Worm (Caenorhabditis elegans) whole organism, L2 larva: ENCODE data around the gene F38B7.3.
A peak's percentile ranks its signal among the peaks of the same experiment; 100 is the strongest.

Experiments
- C34F6.9 ChIP-seq: fragments of 150-350 bp; optimal IDR thresholded peaks from 2 replicates; lab custom pipeline; 2014; ENCODE audit warnings: missing biosample characterization, missing genetic modification characterization
- F13H6.1 ChIP-seq: sonication (generic microtip); optimal IDR thresholded peaks from 2 replicates; lab custom pipeline; 2016; ENCODE audit warnings: missing genetic modification characterization, missing compliant biosample characterization
- R02D3.7 ChIP-seq: fragments of 150-350 bp; optimal IDR thresholded peaks from 2 replicates; lab custom pipeline; 2014; ENCODE audit warnings: missing biosample characterization, missing genetic modification characterization
- ZK546.5 ChIP-seq: sonication (generic microtip); optimal IDR thresholded peaks from 2 replicates; lab custom pipeline; 2017; ENCODE audit warnings: missing biosample characterization, missing genetic modification characterization
- alr-1 ChIP-seq: fragments of 150-350 bp; optimal IDR thresholded peaks from 2 replicates; lab custom pipeline; 2014; ENCODE audit warnings: missing biosample characterization, missing genetic modification characterization
- ama-1 ChIP-seq: fragments of 150-350 bp; optimal IDR thresholded peaks from 2 replicates; lab custom pipeline; 2018; ENCODE audit warnings: inconsistent platforms
- blmp-1 ChIP-seq: sonication (generic microtip); optimal IDR thresholded peaks from 2 replicates; lab custom pipeline; 2017; ENCODE audit warnings: missing genetic modification characterization, mild to moderate bottlenecking, missing compliant biosample characterization, antibody characterized with exemption, moderate library complexity; ENCODE audit not compliant: insufficient read depth
- ceh-16 ChIP-seq: fragments of 150-350 bp; optimal IDR thresholded peaks from 2 replicates; lab custom pipeline; 2014; ENCODE audit warnings: missing biosample characterization, missing genetic modification characterization
- ceh-82 ChIP-seq: fragments of 150-350 bp; optimal IDR thresholded peaks from 2 replicates; lab custom pipeline; 2014; ENCODE audit warnings: missing biosample characterization, missing genetic modification characterization
- crh-2 ChIP-seq: sonication (generic microtip); optimal IDR thresholded peaks from 2 replicates; lab custom pipeline; 2017; ENCODE audit warnings: missing biosample characterization, missing genetic modification characterization
- egl-27 ChIP-seq: sonication (generic microtip); optimal IDR thresholded peaks from 3 replicates; lab custom pipeline; 2017; ENCODE audit warnings: missing biosample characterization, missing genetic modification reagents, missing genetic modification characterization
- elt-1 ChIP-seq: fragments of 150-350 bp; optimal IDR thresholded peaks from 2 replicates; lab custom pipeline; 2014; ENCODE audit warnings: missing biosample characterization, missing genetic modification characterization
- fos-1 ChIP-seq: fragments of 150-350 bp; optimal IDR thresholded peaks from 2 replicates; lab custom pipeline; 2014; ENCODE audit warnings: missing biosample characterization, missing genetic modification characterization
- gmeb-1 ChIP-seq: fragments of 150-350 bp; optimal IDR thresholded peaks from 2 replicates; lab custom pipeline; 2014; ENCODE audit warnings: missing biosample characterization, missing genetic modification characterization
- lin-11 ChIP-seq: fragments of 150-350 bp; sonication (generic microtip); optimal IDR thresholded peaks from 2 replicates; lab custom pipeline; 2014; ENCODE audit warnings: missing biosample characterization, missing genetic modification characterization, inconsistent platforms, mixed read lengths
- lin-13 ChIP-seq: fragments of 150-350 bp; optimal IDR thresholded peaks from 2 replicates; lab custom pipeline; 2014; ENCODE audit warnings: missing biosample characterization, missing genetic modification reagents, missing genetic modification characterization
- lin-39 ChIP-seq: fragments of 150-350 bp; optimal IDR thresholded peaks from 2 replicates; lab custom pipeline; 2014; ENCODE audit warnings: missing biosample characterization, missing genetic modification reagents, missing genetic modification characterization
- lsy-2 ChIP-seq, 2 experiments: fragments of 150-350 bp in 1 of 2; sonication (generic microtip) in 1 of 2; optimal IDR thresholded peaks; 2 replicates each; lab custom pipeline; 2014 to 2017; ENCODE audit warnings: missing biosample characterization in 2 of 2, missing genetic modification characterization in 2 of 2
- mab-5 ChIP-seq: fragments of 150-350 bp; optimal IDR thresholded peaks from 2 replicates; lab custom pipeline; 2014; ENCODE audit warnings: missing biosample characterization, missing genetic modification characterization
- mbf-1 ChIP-seq: sonication (generic microtip); optimal IDR thresholded peaks from 2 replicates; lab custom pipeline; 2017; ENCODE audit warnings: missing biosample characterization, missing genetic modification characterization
- mdl-1 ChIP-seq, 2 experiments: fragments of 150-350 bp in 1 of 2; sonication (generic microtip) in 1 of 2; optimal IDR thresholded peaks; 2 replicates each; lab custom pipeline; 2017; ENCODE audit warnings: missing biosample characterization in 2 of 2, missing genetic modification characterization in 2 of 2
- nhr-10 ChIP-seq: sonication (generic microtip); optimal IDR thresholded peaks from 2 replicates; lab custom pipeline; 2017; ENCODE audit warnings: missing biosample characterization, missing genetic modification characterization
- nhr-12 ChIP-seq: fragments of 150-350 bp; optimal IDR thresholded peaks from 2 replicates; lab custom pipeline; 2014; ENCODE audit warnings: missing biosample characterization, missing genetic modification characterization
- nhr-129 ChIP-seq: fragments of 150-350 bp; optimal IDR thresholded peaks from 2 replicates; lab custom pipeline; 2014; ENCODE audit warnings: missing biosample characterization, missing genetic modification characterization
- nhr-21 ChIP-seq: fragments of 150-350 bp; optimal IDR thresholded peaks from 2 replicates; lab custom pipeline; 2014; ENCODE audit warnings: missing biosample characterization, missing genetic modification characterization
- nhr-237 ChIP-seq: fragments of 150-350 bp; optimal IDR thresholded peaks from 2 replicates; lab custom pipeline; 2014; ENCODE audit warnings: missing biosample characterization, missing genetic modification characterization
- nhr-25 ChIP-seq: fragments of 150-350 bp; sonication (generic microtip); optimal IDR thresholded peaks from 3 replicates; lab custom pipeline; 2014; ENCODE audit warnings: missing biosample characterization, missing genetic modification characterization
- nhr-6 ChIP-seq: fragments of 150-350 bp; optimal IDR thresholded peaks from 2 replicates; lab custom pipeline; 2014; ENCODE audit warnings: missing biosample characterization, missing genetic modification characterization
- nhr-77 ChIP-seq: fragments of 150-350 bp; optimal IDR thresholded peaks from 2 replicates; lab custom pipeline; 2014; ENCODE audit warnings: missing biosample characterization, missing genetic modification characterization
- sma-3 ChIP-seq: sonication (generic microtip); optimal IDR thresholded peaks from 2 replicates; lab custom pipeline; 2016; ENCODE audit warnings: missing genetic modification reagents, missing genetic modification characterization, missing compliant biosample characterization
- sma-9 ChIP-seq, 2 experiments: fragments of 150-350 bp in 1 of 2; sonication (generic microtip) in 1 of 2; optimal IDR thresholded peaks; 2 replicates each; lab custom pipeline; 2014 to 2016; ENCODE audit warnings: missing genetic modification characterization in 2 of 2, mild to moderate bottlenecking in 1 of 2, missing biosample characterization in 1 of 2, missing compliant biosample characterization in 1 of 2, missing genetic modification reagents in 1 of 2, moderate library complexity in 1 of 2
- snpc-4 ChIP-seq: fragments of 150-350 bp; optimal IDR thresholded peaks from 2 replicates; lab custom pipeline; 2014; ENCODE audit warnings: missing biosample characterization, missing genetic modification characterization
- unc-39 ChIP-seq: fragments of 150-350 bp; optimal IDR thresholded peaks from 2 replicates; lab custom pipeline; 2014; ENCODE audit warnings: missing biosample characterization, missing genetic modification characterization
- unc-55 ChIP-seq: fragments of 150-350 bp; sonication (generic microtip); optimal IDR thresholded peaks from 3 replicates; lab custom pipeline; 2014; ENCODE audit warnings: missing biosample characterization, missing genetic modification reagents, missing genetic modification characterization
- unc-62 ChIP-seq: fragments of 150-350 bp; optimal IDR thresholded peaks from 2 replicates; lab custom pipeline; 2014; ENCODE audit warnings: missing biosample characterization, missing genetic modification reagents, missing genetic modification characterization
- ztf-1 ChIP-seq: fragments of 200-800 bp; sonication (Bioruptor generic); conservative IDR thresholded peaks from 2 replicates; pipeline ENCODE4 v1.3.6; 2022; ENCODE audit warnings: missing genetic modification characterization, missing compliant biosample characterization
- ztf-11 ChIP-seq: sonication (generic microtip); optimal IDR thresholded peaks from 2 replicates; lab custom pipeline; 2017; ENCODE audit warnings: missing biosample characterization, missing genetic modification characterization
- ztf-4 ChIP-seq: fragments of 150-350 bp; optimal IDR thresholded peaks from 2 replicates; lab custom pipeline; 2014; ENCODE audit warnings: missing biosample characterization, missing genetic modification characterization

Gene F38B7.3

DNA sequence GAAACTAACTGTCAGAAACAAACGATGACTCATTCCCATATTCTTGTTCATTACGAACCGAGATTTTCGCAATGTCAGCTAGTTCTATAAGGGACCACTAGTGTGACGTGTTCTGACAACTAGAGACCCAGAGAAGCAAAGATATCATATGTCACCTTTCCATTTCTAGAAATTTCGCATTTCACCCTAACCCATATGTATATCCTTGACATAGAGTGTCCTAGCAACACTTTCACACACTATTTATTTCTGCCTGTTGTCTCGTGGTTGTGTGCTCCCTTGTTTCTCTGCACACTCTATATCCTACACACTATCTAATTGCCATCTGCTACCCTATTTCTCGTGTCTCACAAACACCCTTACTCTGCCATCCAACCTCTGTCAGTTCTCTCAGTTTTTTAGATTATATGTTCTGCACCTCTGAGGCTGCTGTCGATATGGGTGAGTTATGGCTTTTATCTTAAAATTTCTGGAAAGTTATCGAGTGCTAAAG is at the start of gene F38B7.3, which contains the start of gene F38B7.17:
Gene F38B7.3, plus strand, starts transcription at position 194 of the 493 bp plus-strand sequence.
Gene F38B7.17, minus strand, starts transcription at position 51 of the 493 bp plus-strand sequence.
- TF ChIP-seq elt-1 (tag; lab: Kevin White, UChicago) = no peak
- TF ChIP-seq gmeb-1 (tag; lab: Kevin White, UChicago) = no peak
- no peak for TF ChIP-seq mbf-1 (tag; lab: Kevin White, UChicago)
- TF ChIP-seq nhr-10 (tag; lab: Kevin White, UChicago) = no peak
- TF ChIP-seq mdl-1 (tag; optimal IDR thresholded peaks at IDR 0.05; lab: Kevin White, UChicago) = peak; percentile 69 to 81
- peak; percentile 77 for TF ChIP-seq blmp-1 (tag; lab: Kevin White, UChicago)
- TF ChIP-seq lin-13 = peak; percentile 38
- no peak for TF ChIP-seq ztf-1 (GFP tag; lab: Robert Waterston, UW)
- peak; percentile 50 for TF ChIP-seq nhr-6
- peak; percentile 64 for TF ChIP-seq nhr-21 (tag; lab: Kevin White, UChicago)
- TF ChIP-seq C34F6.9 (tag; lab: Kevin White, UChicago) = peak; percentile 89
- peak; percentile 78 for TF ChIP-seq nhr-25 (tag; lab: Kevin White, UChicago)
- peak; percentile 79 for TF ChIP-seq ama-1 (lab: Kevin White, UChicago)
- TF ChIP-seq mab-5 (tag; lab: Kevin White, UChicago) = no peak
- TF ChIP-seq sma-3 = no peak
- TF ChIP-seq ztf-4 (tag; lab: Kevin White, UChicago) = peak; percentile 37
- TF ChIP-seq fos-1 (tag; lab: Kevin White, UChicago) = peak; percentile 56
- peak; percentile 69 for TF ChIP-seq crh-2 (tag; lab: Kevin White, UChicago)
- TF ChIP-seq nhr-129 (tag; lab: Kevin White, UChicago) = peak; percentile 85
- TF ChIP-seq unc-55 (GFP tag; lab: Kevin White, UChicago) = peak; percentile 44
- TF ChIP-seq sma-9 (GFP tag; optimal IDR thresholded peaks at IDR 0.05; lab: Kevin White, UChicago) = peak; percentile 70
- no peak for TF ChIP-seq sma-9 (tag; optimal IDR thresholded peaks at IDR 0.05; lab: Kevin White, UChicago)
- TF ChIP-seq F13H6.1 (tag; lab: Kevin White, UChicago) = peak; percentile 64
- TF ChIP-seq lsy-2 (tag; optimal IDR thresholded peaks at IDR 0.05; lab: Kevin White, UChicago) = peak in 1 of 2 experiments; percentile 70

DNA sequence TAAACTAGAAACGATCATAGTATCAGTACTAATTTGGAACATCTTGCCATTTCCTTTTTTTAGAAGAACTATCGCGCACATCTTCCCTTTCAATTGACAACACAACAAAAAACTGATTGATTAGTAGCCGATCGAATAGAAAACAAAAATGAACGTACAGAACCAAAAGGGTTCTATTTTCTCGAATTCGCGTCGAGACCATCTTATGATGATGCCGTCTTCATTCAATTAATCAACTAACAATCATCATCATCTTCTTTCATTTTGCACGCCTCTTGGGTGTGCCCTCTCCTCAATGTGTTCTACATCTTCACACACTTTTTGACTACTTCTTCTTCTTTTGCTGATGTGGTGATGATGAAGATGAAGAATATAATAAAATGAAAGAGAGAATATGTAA is 49.1 kb upstream of the F38B7.3 start:
- TF ChIP-seq F13H6.1 (tag; lab: Kevin White, UChicago) = no peak
- no peak for TF ChIP-seq gmeb-1 (tag; lab: Kevin White, UChicago)
- no peak for TF ChIP-seq lin-13
- no peak for TF ChIP-seq nhr-6
- TF ChIP-seq nhr-77 (tag; lab: Kevin White, UChicago) = no peak
- TF ChIP-seq nhr-129 (tag; lab: Kevin White, UChicago) = no peak
- TF ChIP-seq sma-3 = peak; percentile 30
- TF ChIP-seq sma-9 (GFP tag; optimal IDR thresholded peaks at IDR 0.05; lab: Kevin White, UChicago) = peak; percentile 14
- TF ChIP-seq sma-9 (tag; optimal IDR thresholded peaks at IDR 0.05; lab: Kevin White, UChicago) = no peak
- TF ChIP-seq mab-5 (tag; lab: Kevin White, UChicago) = no peak
- no peak for TF ChIP-seq nhr-12 (tag; lab: Kevin White, UChicago)
- TF ChIP-seq ceh-16 = no peak
- no peak for TF ChIP-seq mdl-1 (tag; optimal IDR thresholded peaks at IDR 0.05; lab: Kevin White, UChicago)
- no peak for TF ChIP-seq ZK546.5
- no peak for TF ChIP-seq mbf-1 (tag; lab: Kevin White, UChicago)
- TF ChIP-seq unc-62 (GFP tag; lab: Kevin White, UChicago) = no peak
- no peak for TF ChIP-seq C34F6.9 (tag; lab: Kevin White, UChicago)
- TF ChIP-seq blmp-1 (tag; lab: Kevin White, UChicago) = peak; percentile 48
- no peak for TF ChIP-seq ama-1 (lab: Kevin White, UChicago)
- TF ChIP-seq crh-2 (tag; lab: Kevin White, UChicago) = no peak
- TF ChIP-seq fos-1 (tag; lab: Kevin White, UChicago) = peak; percentile 0
- TF ChIP-seq lin-39 = no peak
- TF ChIP-seq nhr-10 (tag; lab: Kevin White, UChicago) = no peak
- TF ChIP-seq nhr-237 (tag; lab: Kevin White, UChicago) = no peak
- no peak for TF ChIP-seq unc-39 (tag; lab: Kevin White, UChicago)
- TF ChIP-seq ztf-11 (tag; lab: Kevin White, UChicago) = no peak
- TF ChIP-seq R02D3.7 (tag; lab: Kevin White, UChicago) = no peak
- TF ChIP-seq ztf-4 (tag; lab: Kevin White, UChicago) = no peak
- TF ChIP-seq, all 48 proteins: peak for 4

DNA sequence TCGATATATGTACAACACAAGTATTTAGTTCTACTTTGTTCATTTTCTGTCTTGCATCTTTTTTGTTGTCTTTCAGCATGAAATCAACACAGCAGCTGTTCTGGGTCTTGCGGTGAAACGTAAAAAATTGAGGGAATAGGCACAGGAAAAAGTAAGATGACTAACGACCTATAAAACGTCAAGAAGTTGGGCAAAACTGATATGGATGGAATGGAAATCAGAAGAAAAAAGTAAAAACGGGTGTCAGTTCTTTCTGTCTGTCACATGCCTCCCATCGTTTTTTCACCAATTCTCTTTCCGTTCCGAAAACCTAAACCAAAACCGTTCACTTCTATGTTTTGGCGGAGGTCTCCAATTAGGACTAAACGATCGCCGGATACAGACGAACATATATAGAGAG is 47.9 kb upstream of the F38B7.3 start:
- TF ChIP-seq lin-11 (tag; lab: Kevin White, UChicago) (no peak), alr-1 (tag; lab: Kevin White, UChicago) (no peak), nhr-129 (tag; lab: Kevin White, UChicago) (no peak), crh-2 (tag; lab: Kevin White, UChicago) (no peak), snpc-4 (no peak), egl-27 (tag; lab: Kevin White, UChicago) (no peak), nhr-237 (tag; lab: Kevin White, UChicago) (no peak), sma-3 (no peak), blmp-1 (tag; lab: Kevin White, UChicago) (no peak), ceh-82 (tag; lab: Kevin White, UChicago) (no peak), nhr-25 (tag; lab: Kevin White, UChicago) (no peak)
